Worm (Caenorhabditis elegans) whole organism, L1 larva: Measurements from ENCODE around the gene cnd-1.

ENCODE experiments used
- alr-1 ChIP-seq: fragments of 200-800 bp; sonication (Bioruptor generic); optimal IDR thresholded peaks from 2 replicates; lab custom pipeline; 2018; ENCODE audit warnings: borderline replicate concordance, mild to moderate bottlenecking, missing genetic modification characterization, missing compliant biosample characterization
- aly-2 ChIP-seq: fragments of 150-350 bp; optimal IDR thresholded peaks from 2 replicates; lab custom pipeline; 2014; ENCODE audit warnings: missing biosample characterization, missing genetic modification characterization
- egl-27 ChIP-seq, 2 experiments: fragments of 150-350 bp in 1 of 2; sonication (generic microtip); optimal IDR thresholded peaks; 3 replicates each; lab custom pipeline; 2017 to 2018; ENCODE audit warnings: missing biosample characterization in 2 of 2, missing genetic modification characterization in 2 of 2, missing genetic modification reagents in 2 of 2
- elt-3 ChIP-seq, 6 experiments: fragments of 150-350 bp in 1 of 6; sonication (generic microtip); optimal IDR thresholded peaks; 2 replicates each; lab custom pipeline; 2017 to 2018; ENCODE audit warnings: missing biosample characterization in 6 of 6, missing genetic modification characterization in 6 of 6, inconsistent platforms in 1 of 6
- mep-1 ChIP-seq: fragments of 150-350 bp; optimal IDR thresholded peaks from 2 replicates; lab custom pipeline; 2014; ENCODE audit warnings: missing biosample characterization, missing genetic modification characterization
- nhr-12 ChIP-seq: sonication (generic microtip); optimal IDR thresholded peaks from 2 replicates; lab custom pipeline; 2017; ENCODE audit warnings: missing biosample characterization, missing genetic modification characterization
- unc-130 ChIP-seq: fragments of 150-350 bp; optimal IDR thresholded peaks from 2 replicates; lab custom pipeline; 2017; ENCODE audit warnings: missing biosample characterization, missing genetic modification characterization, inconsistent platforms
- ztf-11 ChIP-seq, 2 experiments: sonication (generic microtip); optimal IDR thresholded peaks; 2 replicates each; lab custom pipeline; 2016 to 2017; ENCODE audit warnings: missing genetic modification characterization in 2 of 2, missing biosample characterization in 1 of 2, missing compliant biosample characterization in 1 of 2
- ztf-4 ChIP-seq: fragments of 150-350 bp; optimal IDR thresholded peaks from 2 replicates; lab custom pipeline; 2014; ENCODE audit warnings: missing biosample characterization, missing genetic modification characterization

DNA sequence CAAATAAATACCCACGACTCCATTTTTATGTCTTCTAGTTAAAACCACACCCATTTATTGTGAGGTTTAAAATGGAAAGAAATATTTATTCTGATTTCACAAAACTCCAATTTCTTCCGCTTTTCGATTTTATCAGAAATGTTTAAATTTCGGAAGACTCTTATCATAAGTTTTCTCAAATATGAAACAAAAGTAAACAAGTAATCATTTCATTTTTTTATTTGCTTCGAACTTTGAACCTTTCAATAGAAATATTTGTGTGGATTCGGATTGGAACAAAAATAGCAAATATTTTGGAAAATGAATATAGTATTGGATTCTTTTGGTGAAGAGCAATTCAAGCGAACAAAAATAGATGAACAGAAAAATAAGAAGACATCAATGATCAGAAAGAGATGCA lies 22.6 kb downstream of the cnd-1 start:
- no peak for TF ChIP-seq ztf-11 (tag; optimal IDR thresholded peaks at IDR 0.05; lab: Kevin White, UChicago)
- TF ChIP-seq aly-2 (tag; lab: Kevin White, UChicago): no peak
- no peak for TF ChIP-seq nhr-12 (tag; lab: Kevin White, UChicago)
- TF ChIP-seq egl-27 (tag; optimal IDR thresholded peaks at IDR 0.05; lab: Kevin White, UChicago): no peak
- TF ChIP-seq ztf-4 (tag; lab: Kevin White, UChicago): no peak
- TF ChIP-seq elt-3 (tag; optimal IDR thresholded peaks at IDR 0.05; lab: Kevin White, UChicago): no peak
- TF ChIP-seq mep-1 (tag; lab: Kevin White, UChicago): no peak
- no peak for TF ChIP-seq unc-130 (tag; lab: Kevin White, UChicago)
- TF ChIP-seq alr-1 (tag; lab: Kevin White, UChicago): no peak
